Fruit fly (Drosophila melanogaster): ENCODE measurements around the gene Elo68alpha.

Elo68alpha gene

dm6 chr3L:11085810-11086209, 17.0 kb downstream of the Elo68alpha start:
- no peak for TF ChIP-seq psq (optimal IDR thresholded peaks at IDR 0.05)
- TF ChIP-seq h (optimal IDR thresholded peaks at IDR 0.05), result no peak
- TF ChIP-seq insv (optimal IDR thresholded peaks at IDR 0.05), result no peak
- no peak for TF ChIP-seq ttk (optimal IDR thresholded peaks at IDR 0.05)
- TF ChIP-seq Sin3A (optimal IDR thresholded peaks at IDR 0.05), result no peak
- TF ChIP-seq Myc (optimal IDR thresholded peaks at IDR 0.05), result no peak

- TF ChIP-seq Myc (optimal IDR thresholded peaks at IDR 0.05) (no peak), h (optimal IDR thresholded peaks at IDR 0.05) (no peak), insv (optimal IDR thresholded peaks at IDR 0.05) (no peak), psq (optimal IDR thresholded peaks at IDR 0.05) (no peak), ttk (optimal IDR thresholded peaks at IDR 0.05) (no peak), Sin3A (optimal IDR thresholded peaks at IDR 0.05) (no peak)
Observed at dm6 chr3L:11084557-11085231, 18.1 kb downstream of the Elo68alpha start.

- no peak for TF ChIP-seq h (optimal IDR thresholded peaks at IDR 0.05)
Observed at dm6 chr3L:11083605-11084004, 19.2 kb downstream of the Elo68alpha start.

DNA sequence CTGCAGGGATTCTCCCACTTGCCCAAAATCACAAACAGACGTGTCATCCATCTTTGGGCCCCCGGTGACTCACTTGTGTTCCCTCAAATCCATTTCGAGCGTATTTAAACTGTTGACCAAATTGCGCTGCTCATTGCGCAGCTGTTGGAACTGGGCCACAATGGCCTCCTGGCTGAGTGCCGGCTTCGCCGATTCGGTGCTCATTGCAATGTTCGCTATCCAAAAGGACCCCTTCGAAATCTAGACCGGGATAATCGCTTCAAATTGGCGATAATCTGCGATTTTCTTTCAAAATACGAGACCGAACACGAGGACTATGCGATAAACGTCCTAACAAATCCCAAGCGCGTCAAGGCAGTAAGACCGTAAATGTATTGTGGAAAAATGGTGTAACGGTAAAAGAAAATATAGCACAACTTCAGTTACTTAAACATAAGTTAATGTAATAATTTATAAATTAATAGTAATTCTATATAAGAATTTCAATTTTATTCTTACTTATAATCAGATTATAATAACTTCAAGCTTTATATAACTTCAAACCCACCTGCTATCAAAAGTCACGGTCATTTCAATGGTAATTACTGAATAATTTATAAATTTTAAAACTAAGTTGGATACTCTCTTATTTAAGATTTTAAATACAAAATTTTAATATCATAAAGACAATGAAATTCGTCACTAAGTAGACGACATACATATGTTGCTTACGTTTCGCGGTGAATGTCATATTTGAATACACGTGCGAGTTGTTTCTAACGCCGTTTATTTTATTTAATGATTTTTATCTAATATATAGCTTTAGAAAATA, 28.6 kb downstream of the Elo68alpha start, which contains the start of the genes Pfdn2 and Noc1:
Gene Pfdn2, minus strand, starts transcription at position 346 of the 811 bp plus-strand sequence.
Gene Noc1, plus strand, starts transcription at position 727 of the 811 bp plus-strand sequence.
- TF ChIP-seq insv (optimal IDR thresholded peaks at IDR 0.05), result no peak
- no peak for TF ChIP-seq psq (optimal IDR thresholded peaks at IDR 0.05)
- TF ChIP-seq ttk (optimal IDR thresholded peaks at IDR 0.05), result no peak
- no peak for TF ChIP-seq Myc (optimal IDR thresholded peaks at IDR 0.05)
- TF ChIP-seq h (optimal IDR thresholded peaks at IDR 0.05), result no peak
- TF ChIP-seq Sin3A (optimal IDR thresholded peaks at IDR 0.05), result no peak

- TF ChIP-seq insv (optimal IDR thresholded peaks at IDR 0.05) (no peak), Myc (optimal IDR thresholded peaks at IDR 0.05) (no peak), ttk (optimal IDR thresholded peaks at IDR 0.05) (no peak), h (optimal IDR thresholded peaks at IDR 0.05) (no peak)
Observed at dm6 chr3L:11071057-11071456, 31.8 kb downstream of the Elo68alpha start.

DNA sequence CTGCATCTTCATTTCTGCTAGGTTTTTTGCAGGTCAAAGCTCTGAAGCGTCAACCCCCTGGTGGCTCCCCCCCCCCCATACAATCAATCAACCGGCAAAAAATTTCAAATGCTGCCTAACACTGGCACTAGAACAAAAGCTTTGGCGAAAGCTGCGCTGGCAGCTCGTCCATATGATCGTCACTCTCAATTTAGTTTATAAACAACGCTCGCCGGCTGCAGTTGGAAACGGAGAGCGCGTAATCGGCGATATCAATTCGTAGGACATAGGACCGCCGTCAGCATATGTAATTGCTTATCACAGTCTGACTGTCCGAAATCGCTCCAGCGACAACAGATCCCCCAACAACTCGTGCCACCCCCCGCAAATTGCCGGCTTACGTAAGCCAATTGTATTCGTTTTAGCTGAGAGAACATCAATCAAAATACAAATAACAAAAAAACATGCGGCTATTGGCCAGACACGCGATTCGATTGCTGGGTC, 32.4 kb downstream of the Elo68alpha start, which contains the start of gene Mocs1:
Gene Mocs1, plus strand, starts transcription at position 155 of the 483 bp plus-strand sequence.
- TF ChIP-seq psq (optimal IDR thresholded peaks at IDR 0.05) (no peak), ttk (optimal IDR thresholded peaks at IDR 0.05) (no peak), Sin3A (optimal IDR thresholded peaks at IDR 0.05) (no peak), h (optimal IDR thresholded peaks at IDR 0.05) (no peak), Myc (optimal IDR thresholded peaks at IDR 0.05) (no peak), insv (optimal IDR thresholded peaks at IDR 0.05) (no peak)

DNA sequence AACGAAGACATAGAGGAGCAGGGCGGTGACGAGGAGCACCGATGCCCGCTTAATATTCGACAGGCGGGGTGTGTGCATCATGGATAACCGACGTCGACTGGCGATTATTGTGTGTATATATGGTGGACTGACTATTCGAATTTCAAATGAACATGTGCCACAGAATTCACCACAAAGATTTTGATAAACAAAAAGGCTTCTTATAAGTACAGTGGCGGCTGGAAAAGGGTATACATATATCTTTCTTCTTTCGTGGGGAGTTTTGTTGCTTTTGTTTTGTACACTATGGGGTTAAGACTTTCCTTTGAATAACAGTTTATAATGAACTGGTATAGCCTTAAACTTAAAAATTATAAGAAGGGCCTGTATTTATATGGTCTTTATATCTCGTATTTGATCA, 33.1 kb downstream of the Elo68alpha start, which contains the start of gene CG6310:
Gene CG6310, minus strand, starts transcription at position 101 of the 400 bp plus-strand sequence.
- no peak for TF ChIP-seq h (optimal IDR thresholded peaks at IDR 0.05)
- TF ChIP-seq insv (optimal IDR thresholded peaks at IDR 0.05), result no peak
- no peak for TF ChIP-seq Myc (optimal IDR thresholded peaks at IDR 0.05)
- TF ChIP-seq ttk (optimal IDR thresholded peaks at IDR 0.05), result no peak
- no peak for TF ChIP-seq psq (optimal IDR thresholded peaks at IDR 0.05)
- TF ChIP-seq Sin3A (optimal IDR thresholded peaks at IDR 0.05), result no peak

dm6 chr3L:11065850-11066249, 37.0 kb downstream of the Elo68alpha start:
- TF ChIP-seq h (optimal IDR thresholded peaks at IDR 0.05), result no peak
- no peak for TF ChIP-seq psq (optimal IDR thresholded peaks at IDR 0.05)
- no peak for TF ChIP-seq Myc (optimal IDR thresholded peaks at IDR 0.05)
- TF ChIP-seq insv (optimal IDR thresholded peaks at IDR 0.05), result no peak
- TF ChIP-seq Sin3A (optimal IDR thresholded peaks at IDR 0.05), result no peak
- no peak for TF ChIP-seq ttk (optimal IDR thresholded peaks at IDR 0.05)

DNA sequence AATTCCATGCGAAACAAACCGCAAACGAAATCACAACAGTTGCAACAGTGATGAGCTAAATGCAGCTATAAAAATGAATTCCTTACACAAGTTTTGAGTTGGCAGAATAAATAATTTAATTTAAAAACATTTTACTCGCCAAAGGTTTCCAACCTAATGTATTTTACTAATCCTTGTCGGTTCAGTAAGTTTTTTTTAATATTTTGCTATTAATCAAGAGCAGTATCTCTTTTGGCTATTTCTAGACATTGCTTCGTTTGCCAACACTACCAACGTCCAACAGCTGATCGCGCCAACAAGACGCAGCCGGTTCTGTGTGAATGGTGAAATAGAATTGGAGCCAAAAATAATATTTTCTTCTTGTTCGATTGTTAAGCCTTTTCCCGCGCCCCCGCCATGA, 38.1 kb downstream of the Elo68alpha start, which contains the start of the genes CG32075, CG45101 and SuUR:
Gene CG32075, minus strand, starts transcription at position 253 of the 400 bp plus-strand sequence.
Gene CG45101, plus strand, starts transcription at position 303 of the 400 bp plus-strand sequence.
Gene SuUR, plus strand, starts transcription at position 303 of the 400 bp plus-strand sequence.
- no peak for TF ChIP-seq ttk (optimal IDR thresholded peaks at IDR 0.05)

dm6 chr3L:11062441-11062840, 40.4 kb downstream of the Elo68alpha start, which contains the start of gene CG32069:
TSS of gene CG32069 (minus strand) at chr3L:11062614.
- no peak for TF ChIP-seq Sin3A (optimal IDR thresholded peaks at IDR 0.05)

dm6 chr3L:11061200-11061599, 41.6 kb downstream of the Elo68alpha start, which contains the start of the genes CG6321 and Blos2:
TSS of gene CG6321 (minus strand) at chr3L:11061224.
TSS of gene Blos2 (plus strand) at chr3L:11061571.
- TF ChIP-seq insv (optimal IDR thresholded peaks at IDR 0.05) (no peak), h (optimal IDR thresholded peaks at IDR 0.05) (no peak), Myc (optimal IDR thresholded peaks at IDR 0.05) (no peak), ttk (optimal IDR thresholded peaks at IDR 0.05) (no peak), Sin3A (optimal IDR thresholded peaks at IDR 0.05) (no peak), psq (optimal IDR thresholded peaks at IDR 0.05) (no peak)

dm6 chr3L:11053843-11054242, 49.0 kb downstream of the Elo68alpha start, which contains the start of gene CG7888:
TSS of gene CG7888 (plus strand) at chr3L:11054035.
- TF ChIP-seq insv (optimal IDR thresholded peaks at IDR 0.05), result no peak
- TF ChIP-seq ttk (optimal IDR thresholded peaks at IDR 0.05), result no peak
- TF ChIP-seq h (optimal IDR thresholded peaks at IDR 0.05), result no peak
- TF ChIP-seq psq (optimal IDR thresholded peaks at IDR 0.05), result no peak
- TF ChIP-seq Sin3A (optimal IDR thresholded peaks at IDR 0.05), result no peak
- no peak for TF ChIP-seq Myc (optimal IDR thresholded peaks at IDR 0.05)

Data from Kc167 (cell line).